Worm (Caenorhabditis elegans) whole organism, midembryonic: ENCODE data around the gene ZK381.2.

Experiments
- T22C8.4 ChIP-seq: fragments of 200-800 bp; sonication (Bioruptor generic); IDR thresholded peaks from 2 replicates; pipeline ENCODE4 v1.3.6; 2022; ENCODE audit warnings: missing genetic modification characterization, missing compliant biosample characterization
- cog-1 ChIP-seq: sonication (generic microtip); optimal IDR thresholded peaks from 2 replicates; lab custom pipeline; 2016; ENCODE audit warnings: missing genetic modification characterization, missing compliant biosample characterization
- flt-1 ChIP-seq: fragments of 200-800 bp; sonication (Bioruptor generic); IDR thresholded peaks from 2 replicates; pipeline ENCODE4 v1.3.6; 2022; ENCODE audit warnings: missing genetic modification characterization, missing compliant biosample characterization
- klf-2 ChIP-seq: fragments of 200-800 bp; sonication (Bioruptor generic); conservative IDR thresholded peaks from 2 replicates; pipeline ENCODE4 v1.3.6; 2022; ENCODE audit warnings: missing genetic modification reagents, missing genetic modification characterization, missing compliant biosample characterization
- med-1 ChIP-seq: sonication (generic microtip); optimal IDR thresholded peaks from 2 replicates; lab custom pipeline; 2017; ENCODE audit warnings: missing genetic modification characterization, mild to moderate bottlenecking, missing compliant biosample characterization, antibody characterized with exemption, missing genetic modification reagents; ENCODE audit not compliant: insufficient read depth
- ref-1 ChIP-seq: fragments of 200-800 bp; sonication (Bioruptor generic); conservative IDR thresholded peaks from 2 replicates; pipeline ENCODE4 v1.3.6; 2022; ENCODE audit warnings: missing genetic modification reagents, missing genetic modification characterization, missing compliant biosample characterization
- tab-1 ChIP-seq: fragments of 200-800 bp; sonication (Bioruptor generic); IDR thresholded peaks from 2 replicates; pipeline ENCODE4 v1.3.6; 2022; ENCODE audit warnings: missing genetic modification characterization, missing compliant biosample characterization
- ztf-23 ChIP-seq: fragments of 200-800 bp; sonication (Bioruptor generic); IDR thresholded peaks from 2 replicates; pipeline ENCODE4 v1.3.6; 2022; ENCODE audit warnings: missing genetic modification reagents, missing genetic modification characterization, missing compliant biosample characterization
- ztf-29 ChIP-seq: fragments of 200-800 bp; sonication (Bioruptor generic); IDR thresholded peaks from 2 replicates; pipeline ENCODE4 v1.3.6; 2022; ENCODE audit warnings: missing genetic modification reagents, missing genetic modification characterization, missing compliant biosample characterization

ZK381.2 gene

DNA sequence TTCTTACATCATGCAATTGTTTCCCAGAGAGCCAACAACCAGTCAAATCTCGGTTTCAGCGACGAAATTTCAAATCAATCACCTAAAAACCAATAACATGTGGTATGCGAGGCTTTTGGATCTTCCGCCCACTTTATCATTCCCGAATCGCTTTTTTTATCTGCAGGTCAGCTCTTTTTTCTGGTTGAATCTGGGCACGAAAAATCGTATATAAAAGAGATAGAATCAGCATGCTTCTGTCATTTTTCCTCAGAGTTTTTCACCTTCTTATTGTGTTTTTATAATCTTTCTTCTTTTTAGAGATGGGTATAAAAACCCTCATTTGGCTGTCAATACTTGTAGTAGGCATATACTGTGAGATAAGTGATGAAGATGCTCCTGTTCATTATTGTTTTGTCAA, 38.0 kb downstream of the ZK381.2 start, which contains the start of gene cht-3:
Gene cht-3 (plus strand): TSS at position 301 of the 400 bp plus-strand sequence.
- TF ChIP-seq ref-1 (GFP tag; lab: Robert Waterston, UW): no peak
- no peak for TF ChIP-seq ztf-23 (GFP tag; lab: Robert Waterston, UW)
- TF ChIP-seq tab-1 (GFP tag; lab: Robert Waterston, UW): no peak
- TF ChIP-seq klf-2 (GFP tag; lab: Robert Waterston, UW): no peak
- TF ChIP-seq med-1: no peak
- TF ChIP-seq flt-1 (GFP tag; lab: Robert Waterston, UW): no peak
- TF ChIP-seq ztf-29 (GFP tag; lab: Robert Waterston, UW): no peak
- TF ChIP-seq T22C8.4 (GFP tag; lab: Robert Waterston, UW): no peak
- TF ChIP-seq cog-1 (tag; lab: Kevin White, UChicago): no peak

DNA sequence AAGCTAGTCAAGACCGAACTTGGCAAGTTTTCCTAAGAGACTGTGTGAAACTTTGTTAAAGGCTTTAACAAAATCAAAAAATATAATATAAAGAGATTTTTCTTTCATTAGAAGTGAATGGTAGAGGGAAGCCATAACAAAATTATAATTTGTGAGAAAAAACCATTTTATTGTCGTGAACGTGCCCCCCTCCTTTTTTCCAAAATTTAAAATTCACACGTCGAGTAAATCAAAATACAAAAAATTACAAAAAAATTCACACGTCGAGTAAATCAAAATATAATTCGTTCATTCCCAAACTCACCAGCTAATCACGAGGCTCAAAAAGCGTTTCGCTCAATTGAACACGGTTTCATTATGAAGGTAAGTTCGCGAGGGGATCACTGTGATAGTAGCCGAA, 44.2 kb downstream of the ZK381.2 start, which contains the start of gene C25A8.2:
Gene C25A8.2 (plus strand): TSS at position 301 of the 400 bp plus-strand sequence.
- TF ChIP-seq ref-1 (GFP tag; lab: Robert Waterston, UW) (no peak), tab-1 (GFP tag; lab: Robert Waterston, UW) (no peak), med-1 (no peak), cog-1 (tag; lab: Kevin White, UChicago) (no peak), ztf-29 (GFP tag; lab: Robert Waterston, UW) (no peak), T22C8.4 (GFP tag; lab: Robert Waterston, UW) (no peak), ztf-23 (GFP tag; lab: Robert Waterston, UW) (no peak), klf-2 (GFP tag; lab: Robert Waterston, UW) (no peak), flt-1 (GFP tag; lab: Robert Waterston, UW) (no peak)

- TF ChIP-seq klf-2 (GFP tag; lab: Robert Waterston, UW) (no peak), tab-1 (GFP tag; lab: Robert Waterston, UW) (no peak), ztf-29 (GFP tag; lab: Robert Waterston, UW) (no peak), ztf-23 (GFP tag; lab: Robert Waterston, UW) (no peak), med-1 (no peak), flt-1 (GFP tag; lab: Robert Waterston, UW) (no peak), T22C8.4 (GFP tag; lab: Robert Waterston, UW) (no peak), ref-1 (GFP tag; lab: Robert Waterston, UW) (no peak), cog-1 (tag; lab: Kevin White, UChicago) (no peak)
Observed at ce11 chrIV:7010195-7010594, 44.9 kb downstream of the ZK381.2 start.

DNA sequence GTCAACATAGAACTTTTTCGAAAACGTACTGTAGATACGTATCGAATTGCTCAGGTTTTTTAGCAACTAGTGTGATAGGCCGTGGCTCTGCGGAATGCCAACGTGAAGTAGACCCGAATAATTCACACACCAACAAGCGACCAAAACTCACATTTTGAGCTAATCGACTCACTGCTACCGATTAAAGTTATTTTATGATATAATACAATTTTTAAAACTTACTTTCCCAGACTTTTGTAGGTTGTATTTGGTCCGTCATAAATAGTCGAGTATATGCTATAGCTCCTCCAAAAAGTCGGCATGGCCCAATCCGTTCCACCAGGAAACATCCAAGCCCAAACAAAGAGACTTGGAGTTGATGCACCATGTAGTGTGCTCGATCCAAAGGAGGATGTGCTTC, 45.5 kb downstream of the ZK381.2 start, which contains the start of gene C25A8.1:
Gene C25A8.1 (plus strand): TSS at position 301 of the 400 bp plus-strand sequence.
- TF ChIP-seq ztf-29 (GFP tag; lab: Robert Waterston, UW) (no peak), flt-1 (GFP tag; lab: Robert Waterston, UW) (no peak), tab-1 (GFP tag; lab: Robert Waterston, UW) (no peak), klf-2 (GFP tag; lab: Robert Waterston, UW) (no peak), cog-1 (tag; lab: Kevin White, UChicago) (no peak), ref-1 (GFP tag; lab: Robert Waterston, UW) (no peak), med-1 (no peak), T22C8.4 (GFP tag; lab: Robert Waterston, UW) (no peak), ztf-23 (GFP tag; lab: Robert Waterston, UW) (no peak)

- TF ChIP-seq tab-1 (GFP tag; lab: Robert Waterston, UW): no peak
- no peak for TF ChIP-seq T22C8.4 (GFP tag; lab: Robert Waterston, UW)
Observed at ce11 chrIV:7011728-7012127, 46.4 kb downstream of the ZK381.2 start, which contains the start of gene trxr-1. Gene trxr-1, plus strand, starts transcription at chrIV:7011954.

DNA sequence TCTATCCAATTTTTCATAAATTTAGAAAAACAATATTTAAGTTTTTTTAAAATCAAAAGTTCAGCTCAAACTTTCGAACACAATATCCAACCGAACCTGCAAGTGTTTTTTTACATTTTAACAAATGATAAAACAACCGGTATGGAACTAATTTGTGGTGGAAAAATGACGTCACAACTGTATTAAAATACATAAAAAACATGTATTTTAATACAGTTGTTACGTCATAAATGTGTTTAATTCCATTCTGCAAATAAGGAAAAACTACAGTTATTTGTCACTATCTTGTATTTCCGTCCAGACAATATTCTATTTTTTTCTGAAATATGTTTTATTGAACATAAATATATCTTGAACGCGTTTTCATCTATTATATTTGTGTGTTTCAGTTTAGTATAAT, 46.9 kb downstream of the ZK381.2 start:
- TF ChIP-seq klf-2 (GFP tag; lab: Robert Waterston, UW) (no peak), flt-1 (GFP tag; lab: Robert Waterston, UW) (no peak), ztf-29 (GFP tag; lab: Robert Waterston, UW) (no peak), med-1 (no peak), ref-1 (GFP tag; lab: Robert Waterston, UW) (no peak), cog-1 (tag; lab: Kevin White, UChicago) (no peak), ztf-23 (GFP tag; lab: Robert Waterston, UW) (no peak), tab-1 (GFP tag; lab: Robert Waterston, UW) (no peak), T22C8.4 (GFP tag; lab: Robert Waterston, UW) (no peak)

- TF ChIP-seq tab-1 (GFP tag; lab: Robert Waterston, UW) (no peak), ztf-29 (GFP tag; lab: Robert Waterston, UW) (no peak), ztf-23 (GFP tag; lab: Robert Waterston, UW) (no peak), ref-1 (GFP tag; lab: Robert Waterston, UW) (no peak), klf-2 (GFP tag; lab: Robert Waterston, UW) (no peak), flt-1 (GFP tag; lab: Robert Waterston, UW) (no peak), cog-1 (tag; lab: Kevin White, UChicago) (no peak), med-1 (no peak), T22C8.4 (GFP tag; lab: Robert Waterston, UW) (no peak)
Observed at ce11 chrIV:7012731-7013445, 47.6 kb downstream of the ZK381.2 start.

DNA sequence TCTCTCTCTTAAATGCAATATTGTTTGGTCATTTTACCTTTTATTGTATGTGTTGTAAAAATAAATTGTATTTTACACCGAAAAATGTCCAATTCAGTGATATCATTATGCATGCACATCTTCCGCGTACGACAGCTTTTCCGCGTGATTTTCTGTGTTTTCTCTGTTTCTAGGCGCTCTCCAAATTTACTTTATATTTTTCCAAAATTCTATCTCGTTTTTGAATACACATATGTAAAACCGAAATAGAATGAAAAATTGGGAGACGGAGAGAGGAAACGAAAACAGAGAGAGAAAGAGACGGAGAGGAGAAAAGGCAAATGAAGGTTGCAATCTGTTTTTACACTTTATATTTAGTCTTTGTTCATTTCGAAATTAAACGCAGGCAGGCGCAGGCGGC, 51.2 kb downstream of the ZK381.2 start:
- TF ChIP-seq cog-1 (tag; lab: Kevin White, UChicago) (no peak), T22C8.4 (GFP tag; lab: Robert Waterston, UW) (no peak), ztf-29 (GFP tag; lab: Robert Waterston, UW) (no peak), ref-1 (GFP tag; lab: Robert Waterston, UW) (no peak), klf-2 (GFP tag; lab: Robert Waterston, UW) (no peak), ztf-23 (GFP tag; lab: Robert Waterston, UW) (no peak), flt-1 (GFP tag; lab: Robert Waterston, UW) (no peak), med-1 (no peak), tab-1 (GFP tag; lab: Robert Waterston, UW) (no peak)

DNA sequence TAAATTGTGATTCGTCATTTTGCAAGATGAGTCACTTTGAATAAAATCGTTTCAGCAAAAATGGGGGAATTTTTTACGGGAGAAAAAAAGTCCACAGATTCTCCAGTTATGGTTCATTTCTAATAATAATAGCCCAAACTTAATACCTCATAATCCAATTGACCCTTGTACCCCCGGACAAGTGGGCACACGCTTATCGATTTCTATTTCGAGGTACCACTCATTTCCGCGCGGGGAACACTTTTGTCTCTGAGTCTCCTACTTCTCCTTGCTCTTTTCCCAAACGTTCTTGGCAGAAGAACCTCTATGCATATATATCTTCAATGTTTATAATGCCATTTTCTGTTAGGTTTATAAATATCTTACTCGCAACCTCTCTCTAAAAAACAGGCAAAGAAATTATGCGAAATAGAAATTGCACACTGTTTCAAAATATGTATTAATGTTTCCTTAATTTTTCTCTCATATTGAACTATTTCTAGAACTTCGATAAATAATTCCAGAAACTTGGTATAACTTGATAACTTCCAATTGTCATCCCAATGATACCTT, 51.9 kb downstream of the ZK381.2 start, which contains the start of gene gldi-4:
Gene gldi-4 (plus strand): TSS at position 502 of the 552 bp plus-strand sequence.
- TF ChIP-seq flt-1 (GFP tag; lab: Robert Waterston, UW): 0 out of 2 replicates have a peak, but pooled peaks have one; percentile 42
- TF ChIP-seq ztf-23 (GFP tag; lab: Robert Waterston, UW): no peak
